Worm (Caenorhabditis elegans) whole organism, L4/young adult: ENCODE data around the gene T25D10.4.

Experiments used
- W03F9.2 ChIP-seq: fragments of 150-350 bp; optimal IDR thresholded peaks from 2 replicates; lab custom pipeline; 2014; ENCODE audit warnings: missing biosample characterization, missing genetic modification characterization
- dao-5 ChIP-seq: sonication (generic microtip); optimal IDR thresholded peaks from 2 replicates; lab custom pipeline; 2016; ENCODE audit warnings: missing genotype, missing genetic modification characterization, moderate library complexity, missing compliant biosample characterization
- him-1 ChIP-seq: sonication (generic microtip); optimal IDR thresholded peaks from 2 replicates; lab custom pipeline; 2016; ENCODE audit warnings: missing genotype, missing genetic modification reagents, missing genetic modification characterization, missing compliant biosample characterization

Gene T25D10.4

DNA sequence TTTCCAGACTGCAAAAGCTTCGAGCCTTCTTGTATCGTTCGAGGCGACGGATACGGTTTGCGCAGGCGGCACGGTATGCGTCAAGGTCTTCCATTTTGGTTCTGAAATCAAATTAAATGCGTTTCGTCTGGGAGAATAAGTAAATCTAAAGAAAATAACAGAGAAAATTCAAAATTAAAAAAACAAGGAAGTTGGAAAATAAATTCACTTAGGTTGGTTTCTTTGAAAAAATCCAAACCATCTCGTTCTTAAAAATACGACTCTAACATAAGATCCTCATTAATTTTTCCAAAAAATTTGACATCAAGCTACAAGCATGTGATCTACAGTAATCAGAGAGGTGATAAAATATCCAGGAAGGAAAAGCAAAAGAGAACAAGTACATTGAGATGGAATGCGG, at the start of gene T25D10.4:
TSS of gene T25D10.4 (minus strand) at position 101 of the 400 bp plus-strand sequence.
- TF ChIP-seq him-1: no peak
- TF ChIP-seq W03F9.2 (tag; lab: Kevin White, UChicago): no peak
- no peak for TF ChIP-seq dao-5 (tag; lab: Kevin White, UChicago)

DNA sequence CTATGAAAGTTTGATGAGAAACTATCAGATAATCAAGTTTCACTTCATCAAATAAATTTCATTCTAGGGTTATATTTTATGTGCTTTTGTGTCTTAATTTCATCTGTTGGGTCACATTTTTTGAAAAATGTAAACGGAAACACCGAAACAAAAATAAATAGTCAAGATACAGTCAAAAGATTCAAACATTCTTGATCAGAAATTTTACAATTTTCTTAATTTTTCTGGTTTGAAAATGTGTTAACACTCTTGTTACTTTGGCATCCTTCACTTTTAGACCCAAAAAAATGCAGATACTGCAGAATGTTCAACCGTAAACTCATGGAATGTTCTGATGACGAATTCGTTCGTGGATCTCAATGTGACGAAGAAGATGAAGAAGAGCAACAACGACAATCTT, 44.6 kb upstream of the T25D10.4 start, which contains the start of gene aptf-1:
TSS of gene aptf-1 (plus strand) at position 301 of the 400 bp plus-strand sequence.
- TF ChIP-seq W03F9.2 (tag; lab: Kevin White, UChicago): no peak
- no peak for TF ChIP-seq dao-5 (tag; lab: Kevin White, UChicago)
- TF ChIP-seq him-1: no peak

- TF ChIP-seq dao-5 (tag; lab: Kevin White, UChicago) (no peak), W03F9.2 (tag; lab: Kevin White, UChicago) (peak; percentile 17)
Measured at ce11 chrII:6453341-6453806, 43.3 kb upstream of the T25D10.4 start, which contains the start of gene atg-16.2. Gene atg-16.2, minus strand, starts transcription at chrII:6453391.

DNA sequence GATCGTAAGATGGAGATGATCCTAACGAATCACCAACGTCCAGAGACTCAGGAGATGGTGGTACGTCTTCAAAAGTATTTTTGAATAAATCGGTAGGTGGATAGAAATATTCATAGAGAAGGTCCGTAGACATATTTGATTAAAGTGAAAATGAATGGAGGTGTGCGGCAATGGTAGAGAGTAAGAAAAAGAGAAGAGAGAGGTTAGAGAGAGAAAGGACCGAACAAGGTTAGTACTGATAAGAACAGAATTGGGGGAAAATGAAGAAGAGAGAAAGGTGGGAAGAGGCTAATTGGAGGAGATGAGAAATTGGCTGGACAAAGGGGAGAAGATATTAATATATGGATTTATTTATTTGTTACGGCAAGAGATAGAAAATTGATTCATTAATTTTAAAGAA, 39.6 kb upstream of the T25D10.4 start, which contains the start of gene nhr-22:
TSS of gene nhr-22 (minus strand) at position 137 of the 400 bp plus-strand sequence.
- TF ChIP-seq dao-5 (tag; lab: Kevin White, UChicago) (no peak), W03F9.2 (tag; lab: Kevin White, UChicago) (no peak), him-1 (no peak)

DNA sequence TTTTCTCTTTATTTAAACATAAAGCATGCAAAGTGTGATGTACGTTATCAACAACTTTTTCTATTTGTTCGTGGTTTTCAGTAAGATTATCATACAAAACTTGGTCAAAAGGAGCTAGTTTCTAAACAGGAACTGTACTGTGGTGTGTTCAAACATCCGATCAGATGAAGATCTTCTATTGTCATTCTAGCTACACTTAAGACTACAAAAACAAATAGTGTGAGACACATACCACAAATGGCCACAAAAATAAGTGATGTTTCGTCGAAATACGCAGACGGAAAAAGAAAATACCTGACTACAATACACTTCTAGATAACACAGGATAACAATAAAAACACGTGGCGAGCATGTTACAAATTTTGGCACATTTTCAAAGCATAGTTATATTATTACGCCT, 38.6 kb upstream of the T25D10.4 start:
- no peak for TF ChIP-seq W03F9.2 (tag; lab: Kevin White, UChicago)
- no peak for TF ChIP-seq dao-5 (tag; lab: Kevin White, UChicago)
- no peak for TF ChIP-seq him-1

DNA sequence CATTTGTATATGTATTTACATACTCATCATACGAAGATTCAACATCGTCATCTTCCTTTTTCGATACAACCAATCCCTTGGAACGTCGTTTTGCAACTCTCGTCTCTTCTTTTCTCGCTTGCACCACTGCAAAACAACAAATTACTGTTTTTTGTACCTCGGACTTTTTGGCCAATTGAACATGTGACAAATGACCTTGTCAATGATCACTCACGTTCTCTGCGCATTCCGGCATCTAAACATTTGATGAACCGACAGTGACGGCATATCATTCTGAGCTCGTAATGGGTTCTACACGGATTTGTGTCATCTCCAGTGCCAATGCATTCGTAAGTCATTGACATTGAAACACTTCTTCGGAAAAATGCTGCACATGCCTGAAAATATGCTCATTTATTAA, 38.1 kb upstream of the T25D10.4 start:
- TF ChIP-seq him-1 (no peak), W03F9.2 (tag; lab: Kevin White, UChicago) (no peak), dao-5 (tag; lab: Kevin White, UChicago) (no peak)

DNA sequence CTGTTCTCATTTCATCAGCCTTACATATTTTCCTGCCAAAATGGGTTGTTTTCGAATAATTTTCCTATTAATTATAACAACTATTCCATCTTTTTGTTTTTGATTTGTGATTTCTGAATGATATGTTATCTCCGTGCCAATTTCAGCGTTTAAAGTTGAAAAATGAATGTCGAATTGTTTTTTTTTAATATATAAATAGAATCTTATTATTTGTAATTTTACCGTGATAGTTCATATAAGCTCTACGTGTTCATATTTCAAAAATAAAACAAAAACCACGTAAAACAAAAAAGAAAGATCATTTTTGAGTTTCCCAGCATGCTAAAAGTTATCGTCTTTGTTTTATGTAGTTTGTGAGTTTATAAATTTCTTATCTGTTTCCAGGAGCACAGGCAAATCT, 33.6 kb upstream of the T25D10.4 start, which contains the start of gene K06A1.2:
TSS of gene K06A1.2 (plus strand) at position 301 of the 400 bp plus-strand sequence.
- TF ChIP-seq dao-5 (tag; lab: Kevin White, UChicago) (no peak), him-1 (no peak), W03F9.2 (tag; lab: Kevin White, UChicago) (no peak)

DNA sequence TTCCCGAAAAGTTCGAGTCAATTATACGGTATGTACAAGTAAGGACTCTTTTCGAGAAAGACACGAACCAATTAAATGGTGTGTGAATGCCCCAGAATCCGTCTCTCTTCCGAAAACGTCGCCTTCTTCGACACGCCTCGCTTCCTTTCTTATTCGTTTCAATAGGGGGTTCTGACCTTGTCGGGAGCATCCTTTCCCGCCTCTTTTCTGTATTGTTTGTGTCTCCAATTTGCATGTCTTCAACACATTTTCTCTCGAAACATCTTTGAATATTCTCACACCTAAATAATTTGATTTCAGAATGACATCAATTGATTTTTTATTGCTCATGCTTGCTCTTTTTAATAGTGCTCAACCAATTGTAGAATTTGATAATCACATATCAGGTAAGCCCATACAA, 31.0 kb upstream of the T25D10.4 start, which contains the start of gene cutl-16:
TSS of gene cutl-16 (plus strand) at position 301 of the 400 bp plus-strand sequence.
- TF ChIP-seq dao-5 (tag; lab: Kevin White, UChicago) (no peak), him-1 (no peak), W03F9.2 (tag; lab: Kevin White, UChicago) (no peak)

ce11 chrII:6436845-6437244, 26.8 kb upstream of the T25D10.4 start:
- TF ChIP-seq him-1 (no peak), W03F9.2 (tag; lab: Kevin White, UChicago) (no peak), dao-5 (tag; lab: Kevin White, UChicago) (no peak)

- TF ChIP-seq him-1 (no peak), W03F9.2 (tag; lab: Kevin White, UChicago) (no peak), dao-5 (tag; lab: Kevin White, UChicago) (no peak)
Measured at ce11 chrII:6425993-6426392, 15.9 kb upstream of the T25D10.4 start, which contains the start of gene col-75. Gene col-75, plus strand, starts transcription at chrII:6426293.

DNA sequence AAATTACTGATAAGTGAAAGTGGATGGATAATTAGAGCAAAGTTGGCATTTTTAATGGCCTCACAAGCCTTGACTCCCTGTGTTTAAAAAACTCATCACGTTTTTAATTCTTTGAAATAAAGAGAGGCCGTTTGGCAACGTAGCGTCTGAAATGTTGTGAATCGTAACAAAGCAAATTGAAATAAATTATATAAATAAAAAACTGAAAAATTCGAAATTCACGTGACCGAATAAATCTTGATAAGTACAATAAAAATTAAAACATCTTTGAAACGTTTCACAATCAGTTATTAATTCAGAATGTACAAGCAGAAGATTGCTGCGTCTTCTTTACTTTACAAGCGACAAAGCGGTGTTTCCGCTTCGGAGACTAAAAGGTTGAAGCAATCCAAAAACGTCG, 12.7 kb upstream of the T25D10.4 start, which contains the start of gene K03H9.3:
TSS of gene K03H9.3 (plus strand) at position 301 of the 400 bp plus-strand sequence.
- no peak for TF ChIP-seq W03F9.2 (tag; lab: Kevin White, UChicago)
- no peak for TF ChIP-seq dao-5 (tag; lab: Kevin White, UChicago)

DNA sequence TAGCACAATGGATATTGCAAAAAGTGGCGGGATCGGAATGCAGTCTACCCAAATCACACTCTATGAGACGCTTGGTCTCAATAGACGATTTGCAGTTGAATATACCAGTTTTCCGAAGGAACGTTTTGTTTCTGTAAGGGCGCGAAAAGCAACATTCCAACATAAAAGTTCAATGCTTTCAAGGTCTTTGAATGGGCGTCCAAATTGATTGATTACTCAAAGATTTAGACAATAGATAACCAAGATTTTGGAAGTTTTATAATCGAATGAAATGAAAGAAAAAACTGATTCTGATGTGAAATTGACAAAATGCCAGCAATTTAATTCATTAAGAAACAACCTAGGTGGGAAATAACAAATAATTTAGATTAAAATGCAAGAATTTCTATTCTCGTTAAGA, 9.1 kb upstream of the T25D10.4 start:
- no peak for TF ChIP-seq him-1
- no peak for TF ChIP-seq dao-5 (tag; lab: Kevin White, UChicago)
- TF ChIP-seq W03F9.2 (tag; lab: Kevin White, UChicago): no peak

DNA sequence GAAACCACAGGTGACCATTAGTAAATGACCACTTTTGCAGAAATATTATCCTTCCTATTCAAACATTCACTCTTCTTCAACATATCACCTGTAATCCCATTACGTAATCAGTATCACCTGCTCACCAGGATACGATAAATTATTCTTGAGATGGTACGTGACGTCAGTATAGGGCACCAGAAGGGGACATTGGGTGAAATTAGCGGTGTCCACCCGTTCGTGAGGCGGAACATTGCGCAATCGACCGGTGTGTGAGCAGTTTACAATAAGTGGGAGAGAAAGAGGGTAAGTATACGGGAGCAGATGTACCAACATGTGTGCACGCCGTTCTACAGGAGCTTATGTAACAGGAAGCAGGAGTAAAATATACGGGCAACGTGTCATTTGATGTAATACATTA, 7.9 kb upstream of the T25D10.4 start:
- TF ChIP-seq him-1: no peak
- TF ChIP-seq dao-5 (tag; lab: Kevin White, UChicago): no peak
- TF ChIP-seq W03F9.2 (tag; lab: Kevin White, UChicago): no peak

DNA sequence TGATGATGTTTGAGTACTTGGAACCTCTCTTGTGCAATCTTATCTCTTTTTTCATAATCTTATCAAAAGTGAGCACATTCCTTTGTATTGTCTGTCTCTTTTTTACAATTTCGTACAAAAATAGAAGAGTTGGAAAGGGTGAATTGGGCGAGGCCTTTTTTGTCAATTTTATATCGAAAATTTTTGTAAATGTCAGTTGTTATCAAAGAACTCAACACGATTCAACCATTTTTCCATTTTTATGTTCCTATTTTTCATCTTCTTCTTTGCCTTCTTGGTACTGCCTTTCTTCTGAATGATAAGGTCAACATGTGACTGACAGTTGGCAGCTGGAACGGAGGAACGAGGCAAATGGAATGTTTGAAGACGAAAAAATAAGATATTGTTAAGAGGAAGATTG, 3.7 kb upstream of the T25D10.4 start:
- TF ChIP-seq him-1: no peak
- TF ChIP-seq W03F9.2 (tag; lab: Kevin White, UChicago): no peak
- no peak for TF ChIP-seq dao-5 (tag; lab: Kevin White, UChicago)
